Fruit fly (Drosophila melanogaster): ENCODE data around the gene PolE1.

PolE1 gene

dm6 chr3R:23335577-23335976 lies 12.4 kb upstream of the PolE1 start (continued):
- TF ChIP-seq Hr4 (GFP tag; optimal IDR thresholded peaks at IDR 0.05) (peak; percentile 53), OdsH (GFP tag; optimal IDR thresholded peaks at IDR 0.05) (peak; percentile 67), Eip93F (GFP tag; optimal IDR thresholded peaks at IDR 0.05) (no peak), CG7368 (GFP tag; optimal IDR thresholded peaks at IDR 0.05) (peak; percentile 41), esn (GFP tag; optimal IDR thresholded peaks at IDR 0.05) (peak; percentile 15), lz (GFP tag; optimal IDR thresholded peaks at IDR 0.05) (no peak), CG8319 (GFP tag; optimal IDR thresholded peaks at IDR 0.05) (peak; percentile 18), svp (GFP tag) (peak; percentile 48), Ets96B (tag; optimal IDR thresholded peaks at IDR 0.05) (peak; percentile 67), achi (GFP tag; optimal IDR thresholded peaks at IDR 0.05) (peak; percentile 75), CG3919 (GFP tag; optimal IDR thresholded peaks at IDR 0.05) (peak; percentile 63), CG6163 (GFP tag; IDR thresholded peaks at IDR 0.05) (peak; percentile 20; the same call in 1 of the 3 replicates), CG10669 (GFP tag; optimal IDR thresholded peaks at IDR 0.05) (peak; percentile 67), Sox15 (GFP tag; optimal IDR thresholded peaks at IDR 0.05) (peak; percentile 29), CG8632 (GFP tag; optimal IDR thresholded peaks at IDR 0.05) (peak; percentile 62), CG6276 (GFP tag; optimal IDR thresholded peaks at IDR 0.05) (peak; percentile 60), Met (GFP tag; optimal IDR thresholded peaks at IDR 0.05) (no peak), Smox (GFP tag; optimal IDR thresholded peaks at IDR 0.05) (no peak), Hr38 (GFP tag; optimal IDR thresholded peaks at IDR 0.05) (no peak), Eip75B (GFP tag; optimal IDR thresholded peaks at IDR 0.05) (peak; percentile 44)

dm6 chr3R:23336513-23336912 lies 11.4 kb upstream of the PolE1 start:
- TF ChIP-seq dac (GFP tag; optimal IDR thresholded peaks at IDR 0.05) = no peak
- no peak for TF ChIP-seq lz (GFP tag; optimal IDR thresholded peaks at IDR 0.05)

- TF ChIP-seq CG34406 (GFP tag; optimal IDR thresholded peaks at IDR 0.05) (peak; percentile 14), topi (GFP tag; optimal IDR thresholded peaks at IDR 0.05) (peak; percentile 56), spab (GFP tag; optimal IDR thresholded peaks at IDR 0.05) (no peak), dac (GFP tag; optimal IDR thresholded peaks at IDR 0.05) (no peak), Smox (GFP tag; optimal IDR thresholded peaks at IDR 0.05) (peak; percentile 39), CG3032 (tag; optimal IDR thresholded peaks at IDR 0.05) (no peak), Lpt (GFP tag; optimal IDR thresholded peaks at IDR 0.05) (no peak), Blimp-1 (GFP tag; optimal IDR thresholded peaks at IDR 0.05) (no peak), CG1621 (tag; optimal IDR thresholded peaks at IDR 0.05) (no peak), vri (GFP tag; optimal IDR thresholded peaks at IDR 0.05) (peak; percentile 63), Ets96B (tag; optimal IDR thresholded peaks at IDR 0.05) (no peak), CG10631 (GFP tag; optimal IDR thresholded peaks at IDR 0.05) (no peak), CG9139 (GFP tag; optimal IDR thresholded peaks at IDR 0.05) (no peak), CG11762 (GFP tag; optimal IDR thresholded peaks at IDR 0.05; ENCODE audit: insufficient read depth) (no peak), CG31627 (GFP tag; optimal IDR thresholded peaks at IDR 0.05) (peak; percentile 56), cyc (GFP tag; optimal IDR thresholded peaks at IDR 0.05) (peak; percentile 49), Hr39 (GFP tag; optimal IDR thresholded peaks at IDR 0.05) (peak; percentile 52), CG6808 (GFP tag; optimal IDR thresholded peaks at IDR 0.05) (no peak), lz (GFP tag; optimal IDR thresholded peaks at IDR 0.05) (peak; percentile 59), acj6 (GFP tag; optimal IDR thresholded peaks at IDR 0.05) (peak; percentile 14), Sox102F (GFP tag; optimal IDR thresholded peaks at IDR 0.05) (peak; percentile 63), CG11294 (GFP tag; IDR thresholded peaks at IDR 0.05) (no peak), Sox14 (GFP tag; optimal IDR thresholded peaks at IDR 0.05) (peak; percentile 55), esn (GFP tag; optimal IDR thresholded peaks at IDR 0.05) (peak; percentile 69), CG15336 (GFP tag; IDR thresholded peaks at IDR 0.05) (no peak), CG6792 (GFP tag; optimal IDR thresholded peaks at IDR 0.05) (no peak), Eip78C (GFP tag) (peak; percentile 73), svp (GFP tag) (peak; percentile 90), Ets21C (GFP tag; optimal IDR thresholded peaks at IDR 0.05) (peak; percentile 31), achi (GFP tag; optimal IDR thresholded peaks at IDR 0.05) (no peak), CG11902 (GFP tag; optimal IDR thresholded peaks at IDR 0.05) (no peak), CG8119 (GFP tag; IDR thresholded peaks at IDR 0.05) (no peak), CG8632 (GFP tag; optimal IDR thresholded peaks at IDR 0.05) (no peak), Sox15 (GFP tag; optimal IDR thresholded peaks at IDR 0.05) (no peak), Eip93F (GFP tag; optimal IDR thresholded peaks at IDR 0.05) (peak; percentile 57), Eip75B (GFP tag; optimal IDR thresholded peaks at IDR 0.05) (no peak), eg (GFP tag; IDR thresholded peaks at IDR 0.05) (no peak)
These were observed 10.6 kb upstream of the PolE1 start for dm6 chr3R:23337183-23337825.

Data from whole organism, prepupa.